Worm (Caenorhabditis elegans) whole organism, mixed stage, embryonic: Measurements from ENCODE around the gene nhr-173.

Experiments
- drap-1 ChIP-seq: fragments of 200-800 bp; sonication (Bioruptor generic); optimal IDR thresholded peaks from 3 replicates; lab custom pipeline; 2018; ENCODE audit warnings: mild to moderate bottlenecking, missing genetic modification characterization, missing compliant biosample characterization
- pha-4 ChIP-seq: fragments of 150-350 bp; optimal IDR thresholded peaks from 2 replicates; lab custom pipeline; 2018; ENCODE audit warnings: missing biosample characterization, missing genetic modification reagents, missing genetic modification characterization
- snpc-4 ChIP-seq: fragments of 150-350 bp; optimal IDR thresholded peaks from 2 replicates; lab custom pipeline; 2014; ENCODE audit warnings: missing biosample characterization, missing genetic modification characterization
- ztf-11 ChIP-seq: fragments of 150-350 bp; optimal IDR thresholded peaks from 2 replicates; lab custom pipeline; 2014; ENCODE audit warnings: missing biosample characterization, missing genetic modification characterization

- TF ChIP-seq drap-1 (GFP tag; lab: Kevin White, UChicago), result no peak
- TF ChIP-seq pha-4, result no peak
- no peak for TF ChIP-seq ztf-11 (tag; lab: Kevin White, UChicago)
- TF ChIP-seq snpc-4 (tag; lab: Kevin White, UChicago), result no peak
These were observed 38.0 kb downstream of the nhr-173 start, which contains the start of gene F38B6.3 for ce11 chrX:6693331-6693730.
